Fruit fly (Drosophila melanogaster) S2 (cell line): ENCODE data around the gene brv3.
A peak's percentile ranks its signal among the peaks of the same experiment; 100 is the strongest.

Experiments
- CG8478 ChIP-seq: fragments of >200 bp; optimal IDR thresholded peaks from 2 replicates; lab custom pipeline; 2018
- CTCF ChIP-seq, 2 experiments: fragments of >200 bp; optimal IDR thresholded peaks; 2 replicates each; lab custom pipeline; 2018

- TF ChIP-seq CTCF (optimal IDR thresholded peaks at IDR 0.05; lab: Kevin White, UChicago) = peak in 1 of 2 experiments; percentile 19
- TF ChIP-seq CG8478 (lab: Kevin White, UChicago) = no peak
Measured at dm6 chrX:2585716-2586082, 38.7 kb downstream of the brv3 start, which contains the start of gene wds.
